Fruit fly (Drosophila melanogaster) whole organism, larva: Measurements from ENCODE around the gene lute.

Experiments used
- noc ChIP-seq: fragments of 200-800 bp; sonication (Bioruptor generic); optimal IDR thresholded peaks from 3 replicates; lab custom pipeline; 2019; ENCODE audit warnings: missing biosample characterization, mild to moderate bottlenecking, missing genetic modification characterization, moderate library complexity

The lute gene

dm6 chr3R:17402434-17402833 lies 22.7 kb downstream of the lute start, which contains the start of gene Sur-8:
Gene Sur-8, minus strand, starts transcription at chr3R:17402515.
- no peak for TF ChIP-seq noc (tag; lab: Kevin White, UChicago)

- TF ChIP-seq noc (tag; lab: Kevin White, UChicago): no peak
Measured at dm6 chr3R:17403188-17403587, 23.4 kb downstream of the lute start, which contains the start of gene CG34279. Gene CG34279, minus strand, starts transcription at chr3R:17403288.

dm6 chr3R:17403618-17404017 lies 23.9 kb downstream of the lute start, which contains the start of gene CG34280:
Gene CG34280, minus strand, starts transcription at chr3R:17403718.
- no peak for TF ChIP-seq noc (tag; lab: Kevin White, UChicago)

dm6 chr3R:17404155-17404554 lies 24.4 kb downstream of the lute start:
- peak; percentile 48 for TF ChIP-seq noc (tag; lab: Kevin White, UChicago)

dm6 chr3R:17405009-17405408 lies 25.3 kb downstream of the lute start, which contains the start of gene CG42823:
Gene CG42823, minus strand, starts transcription at chr3R:17405109.
- no peak for TF ChIP-seq noc (tag; lab: Kevin White, UChicago)

dm6 chr3R:17406411-17406810 lies 26.7 kb downstream of the lute start, which contains the start of the genes CG42824 and CG42798:
Gene CG42824, minus strand, starts transcription at chr3R:17406511.
Gene CG42798, plus strand, starts transcription at chr3R:17406678.
- TF ChIP-seq noc (tag; lab: Kevin White, UChicago): no peak

dm6 chr3R:17407576-17407975 lies 27.8 kb downstream of the lute start, which contains the start of gene CG17283:
Gene CG17283, plus strand, starts transcription at chr3R:17407876.
- no peak for TF ChIP-seq noc (tag; lab: Kevin White, UChicago)

- no peak for TF ChIP-seq noc (tag; lab: Kevin White, UChicago)
Measured at dm6 chr3R:17409319-17409718, 29.6 kb downstream of the lute start, which contains the start of gene CG5860. Gene CG5860, plus strand, starts transcription at chr3R:17409619.

- no peak for TF ChIP-seq noc (tag; lab: Kevin White, UChicago)
Measured at dm6 chr3R:17410808-17411207, 31.1 kb downstream of the lute start, which contains the start of gene CG5863. Gene CG5863, plus strand, starts transcription at chr3R:17411108.

- TF ChIP-seq noc (tag; lab: Kevin White, UChicago): no peak
Measured at dm6 chr3R:17412458-17413127, 32.8 kb downstream of the lute start, which contains the start of gene CG42821. Gene CG42821, plus strand, starts transcription at chr3R:17413077.

- no peak for TF ChIP-seq noc (tag; lab: Kevin White, UChicago)
Measured at dm6 chr3R:17413601-17414000, 33.9 kb downstream of the lute start, which contains the start of gene CG42822. Gene CG42822, plus strand, starts transcription at chr3R:17413901.

- TF ChIP-seq noc (tag; lab: Kevin White, UChicago): no peak
Measured at dm6 chr3R:17415439-17415838, 35.7 kb downstream of the lute start, which contains the start of gene CG5866. Gene CG5866, plus strand, starts transcription at chr3R:17415739.

- TF ChIP-seq noc (tag; lab: Kevin White, UChicago): no peak
Measured at dm6 chr3R:17417167-17417566, 37.4 kb downstream of the lute start, which contains the start of gene CG33333. Gene CG33333, plus strand, starts transcription at chr3R:17417467.

dm6 chr3R:17418459-17418858 lies 38.7 kb downstream of the lute start, which contains the start of gene CG42834:
Gene CG42834, plus strand, starts transcription at chr3R:17418759.
- TF ChIP-seq noc (tag; lab: Kevin White, UChicago): no peak

dm6 chr3R:17420338-17420737 lies 40.6 kb downstream of the lute start, which contains the start of gene CG42835:
Gene CG42835, plus strand, starts transcription at chr3R:17420638.
- TF ChIP-seq noc (tag; lab: Kevin White, UChicago): no peak

- TF ChIP-seq noc (tag; lab: Kevin White, UChicago): no peak
Measured at dm6 chr3R:17422102-17422501, 42.4 kb downstream of the lute start, which contains the start of gene CG14332. Gene CG14332, minus strand, starts transcription at chr3R:17422202.
